Fruit fly (Drosophila melanogaster) whole organism, adult: ENCODE data around the gene CG3679.

Source experiments
- CG14711 ChIP-seq: fragments of 200-800 bp; sonication (Bioruptor generic); optimal IDR thresholded peaks from 2 replicates; lab custom pipeline; 2018; ENCODE audit warnings: missing biosample characterization, mild to moderate bottlenecking, missing genetic modification characterization, moderate library complexity
- CG7045 ChIP-seq: fragments of 200-800 bp; sonication (Bioruptor generic); optimal IDR thresholded peaks from 2 replicates; lab custom pipeline; 2017; ENCODE audit warnings: missing biosample characterization, mild to moderate bottlenecking, missing genetic modification characterization
- bab1 ChIP-seq: fragments of 200-800 bp; sonication (Bioruptor generic); optimal IDR thresholded peaks from 3 replicates; lab custom pipeline; 2019; ENCODE audit warnings: missing biosample characterization, mild to moderate bottlenecking, missing genetic modification characterization, moderate library complexity
- pad ChIP-seq: fragments of 200-800 bp; sonication (Bioruptor generic); optimal IDR thresholded peaks from 3 replicates; lab custom pipeline; 2017; ENCODE audit warnings: missing biosample characterization, missing genetic modification characterization, mild to moderate bottlenecking, moderate library complexity, missing genetic modification reagents

DNA sequence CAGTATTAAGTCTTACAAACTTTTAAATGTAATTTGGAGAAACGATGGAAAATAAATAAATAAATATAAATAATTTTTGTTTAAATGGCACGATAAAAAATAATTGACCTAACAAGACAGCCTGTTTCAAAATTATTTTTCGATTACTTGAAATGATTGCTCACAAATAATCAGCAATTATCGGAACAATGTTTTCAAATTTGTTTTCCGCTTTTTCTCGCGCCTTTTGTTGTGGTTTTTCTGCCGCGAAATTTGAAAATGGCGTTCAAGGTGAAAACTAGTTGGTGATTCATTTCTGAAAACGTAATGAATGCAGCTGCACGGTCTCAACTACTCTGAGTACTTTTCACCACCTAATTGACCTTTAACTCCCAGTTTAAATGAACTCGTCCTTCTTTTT, 17.4 kb downstream of the CG3679 start:
- no peak for TF ChIP-seq pad
- TF ChIP-seq CG7045, result no peak
- TF ChIP-seq bab1, result peak; percentile 39
- peak; percentile 1 for TF ChIP-seq CG14711
